Worm (Caenorhabditis elegans) whole organism, late embryonic: ENCODE results near the gene srh-286.

Experiments used
- F13H6.1 ChIP-seq: sonication (generic microtip); optimal IDR thresholded peaks from 2 replicates; lab custom pipeline; 2016; ENCODE audit warnings: missing genetic modification characterization, missing compliant biosample characterization
- T23F11.4 ChIP-seq: fragments of 200-800 bp; sonication (Bioruptor generic); optimal IDR thresholded peaks from 2 replicates; lab custom pipeline; 2018; ENCODE audit warnings: mild to moderate bottlenecking, missing genetic modification characterization, missing compliant biosample characterization
- Y22D7AL.16 ChIP-seq: sonication (generic microtip); optimal IDR thresholded peaks from 2 replicates; lab custom pipeline; 2016; ENCODE audit warnings: missing genetic modification characterization, missing compliant biosample characterization
- ceh-14 ChIP-seq: sonication (generic microtip); optimal IDR thresholded peaks from 2 replicates; lab custom pipeline; 2016; ENCODE audit warnings: missing genotype, missing genetic modification characterization, missing compliant biosample characterization
- ceh-19 ChIP-seq: fragments of 200-800 bp; sonication (Bioruptor generic); optimal IDR thresholded peaks from 2 replicates; lab custom pipeline; 2018; ENCODE audit warnings: mild to moderate bottlenecking, missing genetic modification characterization, missing compliant biosample characterization
- ceh-2 ChIP-seq: sonication (generic microtip); optimal IDR thresholded peaks from 2 replicates; lab custom pipeline; 2016; ENCODE audit warnings: missing genotype, missing genetic modification characterization, missing compliant biosample characterization
- ceh-24 ChIP-seq: sonication (generic microtip); optimal IDR thresholded peaks from 2 replicates; lab custom pipeline; 2016; ENCODE audit warnings: mild to moderate bottlenecking, missing genetic modification characterization, missing compliant biosample characterization
- ceh-30 ChIP-seq: fragments of 150-350 bp; optimal IDR thresholded peaks from 2 replicates; lab custom pipeline; 2014; ENCODE audit warnings: missing biosample characterization, missing genetic modification characterization
- ceh-34 ChIP-seq: sonication (generic microtip); optimal IDR thresholded peaks from 2 replicates; lab custom pipeline; 2016; ENCODE audit warnings: mild to moderate bottlenecking, missing genetic modification characterization, missing compliant biosample characterization
- ceh-45 ChIP-seq: fragments of 200-800 bp; sonication (Bioruptor generic); IDR thresholded peaks from 2 replicates; pipeline ENCODE4 v1.3.6; 2022; ENCODE audit warnings: missing genetic modification reagents, missing genetic modification characterization, missing compliant biosample characterization
- ceh-9 ChIP-seq: sonication (generic microtip); optimal IDR thresholded peaks from 2 replicates; lab custom pipeline; 2016; ENCODE audit warnings: mild to moderate bottlenecking, missing genetic modification characterization, inconsistent platforms, missing compliant biosample characterization
- che-1 ChIP-seq: sonication (generic microtip); optimal IDR thresholded peaks from 2 replicates; lab custom pipeline; 2016; ENCODE audit warnings: mild to moderate bottlenecking, missing genetic modification characterization, missing compliant biosample characterization
- dmd-4 ChIP-seq: sonication (generic microtip); optimal IDR thresholded peaks from 2 replicates; lab custom pipeline; 2016; ENCODE audit warnings: borderline replicate concordance, missing genetic modification characterization, missing compliant biosample characterization
- elt-2 ChIP-seq: sonication (generic microtip); optimal IDR thresholded peaks from 2 replicates; lab custom pipeline; 2016; ENCODE audit warnings: missing genetic modification reagents, missing genetic modification characterization, missing compliant biosample characterization
- elt-4 ChIP-seq: sonication (generic microtip); optimal IDR thresholded peaks from 2 replicates; lab custom pipeline; 2016; ENCODE audit warnings: missing genetic modification characterization, missing compliant biosample characterization
- ets-4 ChIP-seq: sonication (generic microtip); optimal IDR thresholded peaks from 2 replicates; lab custom pipeline; 2016; ENCODE audit warnings: missing genetic modification characterization, missing compliant biosample characterization
- fkh-10 ChIP-seq: fragments of 150-350 bp; optimal IDR thresholded peaks from 2 replicates; lab custom pipeline; 2014; ENCODE audit warnings: missing biosample characterization, missing genetic modification reagents, missing genetic modification characterization
- fkh-6 ChIP-seq: sonication (generic microtip); optimal IDR thresholded peaks from 2 replicates; lab custom pipeline; 2016; ENCODE audit warnings: missing genetic modification characterization, missing compliant biosample characterization
- gmeb-2 ChIP-seq: sonication (generic microtip); optimal IDR thresholded peaks from 2 replicates; lab custom pipeline; 2016; ENCODE audit warnings: missing genetic modification characterization, inconsistent platforms, missing compliant biosample characterization
- hlh-30 ChIP-seq: sonication (generic microtip); optimal IDR thresholded peaks from 2 replicates; lab custom pipeline; 2017; ENCODE audit warnings: antibody characterized with exemption, missing genetic modification characterization, missing compliant biosample characterization; ENCODE audit not compliant: insufficient read depth
- hlh-6 ChIP-seq: sonication (generic microtip); optimal IDR thresholded peaks from 2 replicates; lab custom pipeline; 2016; ENCODE audit warnings: missing genotype, missing genetic modification characterization, missing compliant biosample characterization
- madf-2 ChIP-seq: sonication (generic microtip); optimal IDR thresholded peaks from 2 replicates; lab custom pipeline; 2017; ENCODE audit warnings: missing genetic modification characterization, missing compliant biosample characterization
- npax-4 ChIP-seq: sonication (generic microtip); optimal IDR thresholded peaks from 2 replicates; lab custom pipeline; 2016; ENCODE audit warnings: missing genetic modification characterization, missing compliant biosample characterization
- pag-3 ChIP-seq: sonication (generic microtip); optimal IDR thresholded peaks from 2 replicates; lab custom pipeline; 2016; ENCODE audit warnings: missing compliant biosample characterization, missing genetic modification characterization, borderline replicate concordance
- pax-1 ChIP-seq: fragments of 150-350 bp; optimal IDR thresholded peaks from 2 replicates; lab custom pipeline; 2014; ENCODE audit warnings: missing biosample characterization, missing genetic modification characterization
- ref-2 ChIP-seq: sonication (generic microtip); optimal IDR thresholded peaks from 2 replicates; lab custom pipeline; 2016; ENCODE audit warnings: missing genetic modification characterization, missing compliant biosample characterization
- sox-2 ChIP-seq: fragments of 200-800 bp; sonication (Bioruptor generic); IDR thresholded peaks from 2 replicates; pipeline ENCODE4 v1.3.6; 2022; ENCODE audit warnings: missing genetic modification reagents, missing genetic modification characterization, missing compliant biosample characterization
- sox-4 ChIP-seq: sonication (generic microtip); optimal IDR thresholded peaks from 2 replicates; lab custom pipeline; 2017; ENCODE audit warnings: mild to moderate bottlenecking, missing genetic modification characterization, inconsistent platforms, missing compliant biosample characterization
- syd-9 ChIP-seq: sonication (generic microtip); optimal IDR thresholded peaks from 2 replicates; lab custom pipeline; 2016; ENCODE audit warnings: mild to moderate bottlenecking, missing genetic modification characterization, moderate library complexity, missing compliant biosample characterization
- tbx-2 ChIP-seq: sonication (generic microtip); optimal IDR thresholded peaks from 2 replicates; lab custom pipeline; 2016; ENCODE audit warnings: missing genetic modification characterization, missing compliant biosample characterization
- ttx-3 ChIP-seq: sonication (generic microtip); optimal IDR thresholded peaks from 2 replicates; lab custom pipeline; 2016; ENCODE audit warnings: missing genetic modification reagents, missing genetic modification characterization, missing compliant biosample characterization
- unc-42 ChIP-seq: sonication (generic microtip); optimal IDR thresholded peaks from 2 replicates; lab custom pipeline; 2016; ENCODE audit warnings: missing genotype, missing genetic modification characterization, missing compliant biosample characterization
- unc-55 ChIP-seq: sonication (generic microtip); optimal IDR thresholded peaks from 2 replicates; lab custom pipeline; 2017; ENCODE audit warnings: missing biosample characterization, missing genetic modification reagents, missing genetic modification characterization
- unc-86 ChIP-seq: sonication (generic microtip); optimal IDR thresholded peaks from 2 replicates; lab custom pipeline; 2016; ENCODE audit warnings: missing genetic modification characterization, missing compliant biosample characterization
- zip-5 ChIP-seq: sonication (generic microtip); optimal IDR thresholded peaks from 2 replicates; lab custom pipeline; 2016; ENCODE audit warnings: missing genetic modification characterization, missing compliant biosample characterization

srh-286 gene

DNA sequence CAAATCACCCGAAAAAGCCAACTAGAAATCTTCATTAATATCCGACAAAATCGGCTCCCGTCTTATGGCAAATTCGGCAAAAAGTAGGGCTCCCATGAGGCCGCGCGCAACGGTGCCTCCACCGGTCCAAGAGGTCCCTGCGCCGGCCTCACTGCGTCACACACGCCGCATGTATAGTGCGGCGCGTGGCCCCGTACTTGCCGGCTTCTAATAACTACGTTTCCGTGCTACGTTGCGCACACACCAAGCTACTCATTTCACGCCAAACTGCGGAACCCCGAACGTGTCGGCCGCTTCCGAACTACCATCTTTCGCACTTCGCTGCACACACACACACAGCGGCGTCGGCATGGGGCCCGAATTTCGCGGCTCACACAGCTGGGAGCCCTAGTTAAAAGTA lies 24.3 kb downstream of the srh-286 start:
- TF ChIP-seq ceh-30 (tag; lab: Kevin White, UChicago), result no peak
- no peak for TF ChIP-seq madf-2 (tag; lab: Kevin White, UChicago)
- no peak for TF ChIP-seq ceh-14 (tag; lab: Kevin White, UChicago)
- TF ChIP-seq ceh-9 (tag; lab: Kevin White, UChicago), result no peak
- no peak for TF ChIP-seq elt-2 (tag; lab: Kevin White, UChicago)
- TF ChIP-seq Y22D7AL.16 (tag; lab: Kevin White, UChicago), result no peak
- no peak for TF ChIP-seq che-1 (tag; lab: Kevin White, UChicago)
- TF ChIP-seq unc-55 (GFP tag; lab: Kevin White, UChicago), result no peak

DNA sequence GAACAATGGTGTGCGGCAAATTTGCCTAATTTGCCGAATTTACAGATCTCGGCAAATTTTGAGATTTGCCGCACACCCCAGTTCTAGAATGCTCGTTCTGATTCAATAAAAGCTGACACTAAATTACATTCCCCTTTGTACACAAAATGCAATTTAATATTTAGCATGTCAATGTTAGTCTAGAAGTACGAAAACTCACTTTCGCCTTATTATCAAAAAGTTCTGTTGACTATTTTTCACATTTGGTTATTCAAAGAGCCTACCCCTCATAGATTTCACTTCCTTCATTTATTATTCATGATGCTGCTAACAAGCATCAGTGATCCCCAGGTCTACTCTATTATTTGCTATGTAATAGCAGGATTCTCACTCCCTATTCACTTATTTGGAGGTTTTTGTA lies 25.4 kb downstream of the srh-286 start, which contains the start of gene srh-298:
TSS of gene srh-298 (plus strand) at position 301 of the 400 bp plus-strand sequence.
- TF ChIP-seq ceh-14 (tag; lab: Kevin White, UChicago) (no peak), ceh-9 (tag; lab: Kevin White, UChicago) (no peak), ceh-45 (GFP tag; lab: Robert Waterston, UW) (no peak), T23F11.4 (no peak), ttx-3 (tag; lab: Kevin White, UChicago) (no peak), sox-2 (GFP tag; lab: Robert Waterston, UW) (no peak), ceh-30 (tag; lab: Kevin White, UChicago) (no peak), zip-5 (tag; lab: Kevin White, UChicago) (no peak), hlh-30 (tag; lab: Kevin White, UChicago) (no peak), syd-9 (tag; lab: Kevin White, UChicago) (no peak)

DNA sequence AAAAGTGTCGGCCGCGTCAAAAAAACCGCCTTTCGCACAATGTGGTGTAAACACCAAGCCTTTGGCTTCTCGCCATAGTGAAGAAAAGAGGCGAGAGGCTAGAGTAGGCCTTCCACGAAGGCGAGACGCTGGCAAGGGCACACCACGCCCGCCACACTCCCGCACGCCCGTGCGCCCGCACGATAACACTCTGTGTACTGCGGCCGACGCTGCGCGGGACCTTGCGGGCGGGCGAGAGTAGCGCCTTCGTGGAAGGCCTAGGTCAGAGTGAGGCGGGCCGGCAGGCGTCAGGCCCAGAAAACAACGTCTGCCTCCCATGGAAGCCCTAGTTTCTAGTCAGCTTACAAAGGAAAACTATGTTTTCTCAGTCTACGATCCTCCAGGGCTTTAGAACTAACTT lies 31.9 kb downstream of the srh-286 start:
- TF ChIP-seq Y22D7AL.16 (tag; lab: Kevin White, UChicago) (no peak), sox-4 (tag; lab: Kevin White, UChicago) (no peak), elt-4 (no peak), zip-5 (tag; lab: Kevin White, UChicago) (no peak), dmd-4 (tag; lab: Kevin White, UChicago) (no peak), ceh-14 (tag; lab: Kevin White, UChicago) (peak; percentile 2), ref-2 (tag; lab: Kevin White, UChicago) (peak; percentile 25), ets-4 (tag; lab: Kevin White, UChicago) (no peak), gmeb-2 (tag; lab: Kevin White, UChicago) (no peak), fkh-10 (GFP tag; lab: Kevin White, UChicago) (no peak), pag-3 (tag; lab: Kevin White, UChicago) (no peak), ceh-2 (no peak), unc-42 (tag; lab: Kevin White, UChicago) (no peak), fkh-6 (tag; lab: Kevin White, UChicago) (no peak), ceh-9 (tag; lab: Kevin White, UChicago) (no peak), tbx-2 (tag; lab: Kevin White, UChicago) (no peak), npax-4 (tag; lab: Kevin White, UChicago) (no peak), ceh-24 (no peak), sox-2 (GFP tag; lab: Robert Waterston, UW) (no peak), T23F11.4 (no peak), hlh-6 (tag; lab: Kevin White, UChicago) (peak; percentile 59), F13H6.1 (tag; lab: Kevin White, UChicago) (no peak)

DNA sequence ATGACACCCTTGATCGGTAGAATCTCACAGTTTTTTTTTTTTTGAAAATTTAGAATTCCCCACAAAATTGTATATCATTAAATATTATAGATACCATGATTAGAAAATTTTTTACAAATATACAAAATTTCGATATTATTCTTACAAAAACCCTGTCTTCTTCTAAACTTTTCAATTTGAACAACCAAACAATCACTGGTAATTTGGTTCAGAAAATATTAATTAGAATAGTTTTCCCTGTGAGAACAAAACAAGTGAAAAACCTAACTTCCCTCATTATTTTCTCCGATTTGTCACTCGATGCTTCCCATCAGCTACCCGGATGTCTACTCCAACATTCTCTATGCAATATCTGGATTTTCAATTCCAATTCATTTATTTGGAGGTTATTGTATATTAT lies 34.0 kb downstream of the srh-286 start, which contains the start of gene srh-296:
TSS of gene srh-296 (plus strand) at position 301 of the 400 bp plus-strand sequence.
- no peak for TF ChIP-seq npax-4 (tag; lab: Kevin White, UChicago)
- no peak for TF ChIP-seq fkh-6 (tag; lab: Kevin White, UChicago)
- TF ChIP-seq ceh-19 (GFP tag; lab: Kevin White, UChicago), result no peak
- no peak for TF ChIP-seq pax-1 (tag; lab: Kevin White, UChicago)
- no peak for TF ChIP-seq ceh-34 (tag; lab: Kevin White, UChicago)
- TF ChIP-seq sox-2 (GFP tag; lab: Robert Waterston, UW), result no peak
- TF ChIP-seq unc-86 (tag; lab: Kevin White, UChicago), result no peak
